Worm (Caenorhabditis elegans) whole organism, late embryonic: Measurements from ENCODE around the gene nhr-167.

Experiments
- C38D4.7 ChIP-seq: fragments of 200-800 bp; sonication (Bioruptor generic); optimal IDR thresholded peaks from 2 replicates; lab custom pipeline; 2018; ENCODE audit warnings: mild to moderate bottlenecking, missing genetic modification characterization, moderate library complexity, missing compliant biosample characterization
- K09A11.1 ChIP-seq: sonication (generic microtip); optimal IDR thresholded peaks from 2 replicates; lab custom pipeline; 2017; ENCODE audit warnings: antibody characterized with exemption, mild to moderate bottlenecking, missing genetic modification characterization, missing compliant biosample characterization; ENCODE audit not compliant: insufficient read depth
- T23F11.4 ChIP-seq: fragments of 200-800 bp; sonication (Bioruptor generic); optimal IDR thresholded peaks from 2 replicates; lab custom pipeline; 2018; ENCODE audit warnings: mild to moderate bottlenecking, missing genetic modification characterization, missing compliant biosample characterization
- ceh-18 ChIP-seq: sonication (generic microtip); optimal IDR thresholded peaks from 2 replicates; lab custom pipeline; 2016; ENCODE audit warnings: missing genetic modification characterization, missing compliant biosample characterization
- ceh-19 ChIP-seq: fragments of 200-800 bp; sonication (Bioruptor generic); optimal IDR thresholded peaks from 2 replicates; lab custom pipeline; 2018; ENCODE audit warnings: mild to moderate bottlenecking, missing genetic modification characterization, missing compliant biosample characterization
- ceh-2 ChIP-seq: sonication (generic microtip); optimal IDR thresholded peaks from 2 replicates; lab custom pipeline; 2016; ENCODE audit warnings: missing genotype, missing genetic modification characterization, missing compliant biosample characterization
- ceh-30 ChIP-seq: fragments of 150-350 bp; optimal IDR thresholded peaks from 2 replicates; lab custom pipeline; 2014; ENCODE audit warnings: missing biosample characterization, missing genetic modification characterization
- ceh-31 ChIP-seq: sonication (generic microtip); optimal IDR thresholded peaks from 2 replicates; lab custom pipeline; 2016; ENCODE audit warnings: missing genetic modification characterization, missing compliant biosample characterization
- ceh-34 ChIP-seq: sonication (generic microtip); optimal IDR thresholded peaks from 2 replicates; lab custom pipeline; 2016; ENCODE audit warnings: mild to moderate bottlenecking, missing genetic modification characterization, missing compliant biosample characterization
- ceh-45 ChIP-seq: fragments of 200-800 bp; sonication (Bioruptor generic); IDR thresholded peaks from 2 replicates; pipeline ENCODE4 v1.3.6; 2022; ENCODE audit warnings: missing genetic modification reagents, missing genetic modification characterization, missing compliant biosample characterization
- ceh-48 ChIP-seq: sonication (generic microtip); optimal IDR thresholded peaks from 2 replicates; lab custom pipeline; 2016; ENCODE audit warnings: missing genetic modification characterization, inconsistent platforms, missing compliant biosample characterization
- ceh-9 ChIP-seq: sonication (generic microtip); optimal IDR thresholded peaks from 2 replicates; lab custom pipeline; 2016; ENCODE audit warnings: mild to moderate bottlenecking, missing genetic modification characterization, inconsistent platforms, missing compliant biosample characterization
- che-1 ChIP-seq: sonication (generic microtip); optimal IDR thresholded peaks from 2 replicates; lab custom pipeline; 2016; ENCODE audit warnings: mild to moderate bottlenecking, missing genetic modification characterization, missing compliant biosample characterization
- dmd-4 ChIP-seq: sonication (generic microtip); optimal IDR thresholded peaks from 2 replicates; lab custom pipeline; 2016; ENCODE audit warnings: borderline replicate concordance, missing genetic modification characterization, missing compliant biosample characterization
- dve-1 ChIP-seq: sonication (generic microtip); optimal IDR thresholded peaks from 2 replicates; lab custom pipeline; 2017; ENCODE audit warnings: antibody characterized with exemption, mild to moderate bottlenecking, missing genetic modification characterization, missing compliant biosample characterization
- elt-2 ChIP-seq: sonication (generic microtip); optimal IDR thresholded peaks from 2 replicates; lab custom pipeline; 2016; ENCODE audit warnings: missing genetic modification reagents, missing genetic modification characterization, missing compliant biosample characterization
- elt-4 ChIP-seq: sonication (generic microtip); optimal IDR thresholded peaks from 2 replicates; lab custom pipeline; 2016; ENCODE audit warnings: missing genetic modification characterization, missing compliant biosample characterization
- ets-4 ChIP-seq: sonication (generic microtip); optimal IDR thresholded peaks from 2 replicates; lab custom pipeline; 2016; ENCODE audit warnings: missing genetic modification characterization, missing compliant biosample characterization
- gmeb-2 ChIP-seq: sonication (generic microtip); optimal IDR thresholded peaks from 2 replicates; lab custom pipeline; 2016; ENCODE audit warnings: missing genetic modification characterization, inconsistent platforms, missing compliant biosample characterization
- hlh-13 ChIP-seq: fragments of 200-800 bp; sonication (Bioruptor generic); optimal IDR thresholded peaks from 2 replicates; lab custom pipeline; 2018; ENCODE audit warnings: mild to moderate bottlenecking, missing genetic modification characterization, missing compliant biosample characterization
- hlh-15 ChIP-seq: sonication (generic microtip); optimal IDR thresholded peaks from 2 replicates; lab custom pipeline; 2016; ENCODE audit warnings: missing genetic modification characterization, missing compliant biosample characterization
- hlh-30 ChIP-seq: sonication (generic microtip); optimal IDR thresholded peaks from 2 replicates; lab custom pipeline; 2017; ENCODE audit warnings: antibody characterized with exemption, missing genetic modification characterization, missing compliant biosample characterization; ENCODE audit not compliant: insufficient read depth
- hlh-6 ChIP-seq: sonication (generic microtip); optimal IDR thresholded peaks from 2 replicates; lab custom pipeline; 2016; ENCODE audit warnings: missing genotype, missing genetic modification characterization, missing compliant biosample characterization
- hlh-8 ChIP-seq: sonication (generic microtip); optimal IDR thresholded peaks from 2 replicates; lab custom pipeline; 2016; ENCODE audit warnings: missing genotype, missing genetic modification characterization, missing compliant biosample characterization
- lim-6 ChIP-seq: sonication (generic microtip); optimal IDR thresholded peaks from 2 replicates; lab custom pipeline; 2016; ENCODE audit warnings: missing genetic modification characterization, missing compliant biosample characterization
- lin-11 ChIP-seq: fragments of 200-800 bp; sonication (Bioruptor generic); optimal IDR thresholded peaks from 2 replicates; lab custom pipeline; 2018; ENCODE audit warnings: mild to moderate bottlenecking, missing genetic modification characterization, missing compliant biosample characterization
- madf-2 ChIP-seq: sonication (generic microtip); optimal IDR thresholded peaks from 2 replicates; lab custom pipeline; 2017; ENCODE audit warnings: missing genetic modification characterization, missing compliant biosample characterization
- mec-3 ChIP-seq: sonication (generic microtip); optimal IDR thresholded peaks from 2 replicates; lab custom pipeline; 2016; ENCODE audit warnings: borderline replicate concordance, missing genetic modification characterization, missing compliant biosample characterization
- nfya-1 ChIP-seq: sonication (generic microtip); optimal IDR thresholded peaks from 2 replicates; lab custom pipeline; 2017; ENCODE audit warnings: missing genetic modification characterization, mild to moderate bottlenecking, missing compliant biosample characterization, antibody characterized with exemption, moderate library complexity
- nhr-11 ChIP-seq: fragments of 150-350 bp; optimal IDR thresholded peaks from 2 replicates; lab custom pipeline; 2014; ENCODE audit warnings: missing biosample characterization, missing genetic modification characterization
- nhr-232 ChIP-seq: sonication (generic microtip); optimal IDR thresholded peaks from 2 replicates; lab custom pipeline; 2016; ENCODE audit warnings: missing genetic modification characterization, missing compliant biosample characterization
- npax-4 ChIP-seq: sonication (generic microtip); optimal IDR thresholded peaks from 2 replicates; lab custom pipeline; 2016; ENCODE audit warnings: missing genetic modification characterization, missing compliant biosample characterization
- ref-2 ChIP-seq: sonication (generic microtip); optimal IDR thresholded peaks from 2 replicates; lab custom pipeline; 2016; ENCODE audit warnings: missing genetic modification characterization, missing compliant biosample characterization
- sdc-2 ChIP-seq: sonication (generic microtip); optimal IDR thresholded peaks from 2 replicates; lab custom pipeline; 2016; ENCODE audit warnings: missing genotype, missing genetic modification characterization, missing compliant biosample characterization
- sox-2 ChIP-seq: fragments of 200-800 bp; sonication (Bioruptor generic); IDR thresholded peaks from 2 replicates; pipeline ENCODE4 v1.3.6; 2022; ENCODE audit warnings: missing genetic modification reagents, missing genetic modification characterization, missing compliant biosample characterization
- syd-9 ChIP-seq: sonication (generic microtip); optimal IDR thresholded peaks from 2 replicates; lab custom pipeline; 2016; ENCODE audit warnings: mild to moderate bottlenecking, missing genetic modification characterization, moderate library complexity, missing compliant biosample characterization
- tbx-7 ChIP-seq: sonication (generic microtip); optimal IDR thresholded peaks from 2 replicates; lab custom pipeline; 2016; ENCODE audit warnings: missing genotype, missing genetic modification characterization, missing compliant biosample characterization
- ttx-3 ChIP-seq: sonication (generic microtip); optimal IDR thresholded peaks from 2 replicates; lab custom pipeline; 2016; ENCODE audit warnings: missing genetic modification reagents, missing genetic modification characterization, missing compliant biosample characterization
- unc-3 ChIP-seq, 2 experiments: fragments of 200-800 bp in 1 of 2; sonication (Bioruptor generic) in 1 of 2; sonication (generic microtip) in 1 of 2; conservative IDR thresholded peaks in 1 of 2; optimal IDR thresholded peaks in 1 of 2; 2 replicates each; pipeline versions ENCODE4 v1.3.6 to Lab custom; 2016 to 2022; ENCODE audit warnings: missing compliant biosample characterization in 2 of 2, missing genetic modification characterization in 2 of 2, missing genetic modification reagents in 1 of 2
- unc-42 ChIP-seq: sonication (generic microtip); optimal IDR thresholded peaks from 2 replicates; lab custom pipeline; 2016; ENCODE audit warnings: missing genotype, missing genetic modification characterization, missing compliant biosample characterization
- unc-55 ChIP-seq: sonication (generic microtip); optimal IDR thresholded peaks from 2 replicates; lab custom pipeline; 2017; ENCODE audit warnings: missing biosample characterization, missing genetic modification reagents, missing genetic modification characterization
- unc-86 ChIP-seq: sonication (generic microtip); optimal IDR thresholded peaks from 2 replicates; lab custom pipeline; 2016; ENCODE audit warnings: missing genetic modification characterization, missing compliant biosample characterization
- ztf-16 ChIP-seq: sonication (generic microtip); optimal IDR thresholded peaks from 2 replicates; lab custom pipeline; 2017; ENCODE audit warnings: missing genetic modification characterization, missing compliant biosample characterization

nhr-167 gene

DNA sequence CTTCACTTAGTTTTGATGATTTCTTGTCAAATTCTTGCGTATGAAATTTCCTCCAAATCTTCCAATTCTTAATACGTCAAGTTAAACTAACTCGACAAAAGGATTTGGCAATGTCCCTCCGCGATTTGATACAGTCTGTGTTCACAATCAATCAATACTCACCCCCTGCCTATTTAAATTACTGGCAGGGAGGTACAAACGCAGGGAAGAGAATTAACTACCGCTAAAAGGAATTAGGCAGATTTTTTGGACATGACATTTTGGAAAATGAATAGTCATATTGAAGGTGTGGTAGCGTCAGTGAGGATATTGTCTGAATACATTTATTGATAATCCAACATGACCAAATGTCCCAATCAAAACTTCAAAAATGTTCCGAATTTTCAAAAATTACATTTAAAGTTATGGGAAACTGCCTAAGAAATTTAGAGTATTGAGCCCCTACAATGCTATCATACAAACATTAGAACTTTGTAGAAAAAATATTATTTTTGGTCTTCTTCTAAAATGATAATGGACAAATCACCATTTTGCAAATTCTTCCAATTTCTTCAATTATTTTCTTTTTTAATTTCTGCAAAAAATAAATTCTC, 44.4 kb downstream of the nhr-167 start (continued):
- TF ChIP-seq nhr-11 (tag; lab: Kevin White, UChicago), result peak; percentile 92
- TF ChIP-seq lim-6 (tag; lab: Kevin White, UChicago), result peak; percentile 58
- TF ChIP-seq unc-42 (tag; lab: Kevin White, UChicago), result peak; percentile 90
- peak; percentile 1 for TF ChIP-seq T23F11.4 (GFP tag; lab: Kevin White, UChicago)
- TF ChIP-seq hlh-30 (tag; lab: Kevin White, UChicago), result peak; percentile 73
- TF ChIP-seq sdc-2 (tag; lab: Kevin White, UChicago), result peak; percentile 99
- no peak for TF ChIP-seq C38D4.7
- peak; percentile 46 for TF ChIP-seq sox-2 (GFP tag; lab: Robert Waterston, UW)
- TF ChIP-seq ets-4 (tag; lab: Kevin White, UChicago), result peak; percentile 18
- peak; percentile 56 for TF ChIP-seq hlh-6 (tag; lab: Kevin White, UChicago)
- no peak for TF ChIP-seq hlh-13
- TF ChIP-seq ceh-19 (GFP tag; lab: Kevin White, UChicago), result peak; percentile 53
- peak; percentile 53 for TF ChIP-seq ttx-3 (tag; lab: Kevin White, UChicago)
- TF ChIP-seq unc-86 (tag; lab: Kevin White, UChicago), result peak; percentile 85
- TF ChIP-seq ceh-48 (tag; lab: Kevin White, UChicago), result peak; percentile 79
- TF ChIP-seq tbx-7 (tag; lab: Kevin White, UChicago), result peak; percentile 50
- peak; percentile 31 for TF ChIP-seq dmd-4 (tag; lab: Kevin White, UChicago)
- no peak for TF ChIP-seq elt-4 (tag; lab: Kevin White, UChicago)
- TF ChIP-seq ceh-18 (tag; lab: Kevin White, UChicago), result peak; percentile 96
- peak; percentile 68 for TF ChIP-seq ztf-16 (tag; lab: Kevin White, UChicago)
- peak; percentile 74 for TF ChIP-seq ceh-2 (tag; lab: Kevin White, UChicago)
- TF ChIP-seq hlh-8 (tag; lab: Kevin White, UChicago), result peak; percentile 45
- TF ChIP-seq ceh-34 (tag; lab: Kevin White, UChicago), result peak; percentile 86
- TF ChIP-seq ceh-45 (GFP tag; lab: Robert Waterston, UW), result no peak
- TF ChIP-seq lin-11 (tag; lab: Kevin White, UChicago), result no peak
- TF ChIP-seq ref-2 (tag; lab: Kevin White, UChicago), result peak; percentile 81
- no peak for TF ChIP-seq npax-4 (tag; lab: Kevin White, UChicago)
- peak; percentile 87 for TF ChIP-seq syd-9 (tag; lab: Kevin White, UChicago)
- TF ChIP-seq mec-3 (tag; lab: Kevin White, UChicago), result no peak
- TF ChIP-seq hlh-15 (tag; lab: Kevin White, UChicago), result peak; percentile 44
- TF ChIP-seq unc-3 (GFP tag; conservative IDR thresholded peaks at IDR 0.05; lab: Robert Waterston, UW), result 0 out of 2 replicates have a peak, but pooled peaks have one; percentile 21
- TF ChIP-seq unc-3 (tag; optimal IDR thresholded peaks at IDR 0.05; lab: Kevin White, UChicago), result peak; percentile 15
- TF ChIP-seq ceh-31, result peak; percentile 92
- no peak for TF ChIP-seq ceh-9
- TF ChIP-seq ceh-30 (tag; lab: Kevin White, UChicago), result peak; percentile 88
- peak; percentile 41 for TF ChIP-seq che-1 (tag; lab: Kevin White, UChicago)
- TF ChIP-seq unc-55 (GFP tag; lab: Kevin White, UChicago), result no peak
- no peak for TF ChIP-seq nhr-232 (tag; lab: Kevin White, UChicago)
- no peak for TF ChIP-seq nfya-1 (tag; lab: Kevin White, UChicago)
- TF ChIP-seq elt-2 (tag; lab: Kevin White, UChicago), result peak; percentile 79
- TF ChIP-seq gmeb-2, result peak; percentile 66
- TF ChIP-seq K09A11.1 (tag; lab: Kevin White, UChicago), result peak; percentile 87
- TF ChIP-seq dve-1, result peak; percentile 98
- peak; percentile 73 for TF ChIP-seq madf-2
